Worm (Caenorhabditis elegans) whole organism, L4 larva: ENCODE data around the gene dpf-1.

ENCODE experiments used
- F49E8.2 ChIP-seq: sonication (generic microtip); optimal IDR thresholded peaks from 2 replicates; lab custom pipeline; 2016; ENCODE audit warnings: missing compliant biosample characterization, mild to moderate bottlenecking, missing genetic modification characterization, borderline replicate concordance
- aha-1 ChIP-seq: fragments of 150-350 bp; peaks from one replicate; lab custom pipeline; 2014; ENCODE audit warnings: missing biosample characterization, missing genetic modification characterization
- aly-2 ChIP-seq: sonication (generic microtip); optimal IDR thresholded peaks from 2 replicates; lab custom pipeline; 2018; ENCODE audit warnings: missing biosample characterization, missing genetic modification characterization
- lin-13 ChIP-seq: fragments of 150-350 bp; optimal IDR thresholded peaks from 2 replicates; lab custom pipeline; 2014; ENCODE audit warnings: missing biosample characterization, missing genetic modification reagents, missing genetic modification characterization
- mdl-1 ChIP-seq, 2 experiments: fragments of 150-350 bp in 1 of 2; sonication (generic microtip) in 1 of 2; optimal IDR thresholded peaks; 2 replicates each; lab custom pipeline; 2014 to 2017; ENCODE audit warnings: missing biosample characterization in 2 of 2, missing genetic modification characterization in 2 of 2
- nhr-48 ChIP-seq: sonication (generic microtip); optimal IDR thresholded peaks from 2 replicates; lab custom pipeline; 2016; ENCODE audit warnings: mild to moderate bottlenecking, missing genetic modification characterization, missing compliant biosample characterization
- pha-4 ChIP-seq, 2 experiments: fragments of 150-350 bp in 1 of 2; fragments of 200-800 bp in 1 of 2; sonication (Bioruptor generic) in 1 of 2; IDR thresholded peaks in 1 of 2; optimal IDR thresholded peaks in 1 of 2; 2 replicates each; pipeline versions ENCODE4 v1.3.6 to Lab custom; 2014 to 2022; ENCODE audit warnings: missing genetic modification characterization in 2 of 2, missing genetic modification reagents in 2 of 2, missing biosample characterization in 1 of 2, missing compliant biosample characterization in 1 of 2
- set-16 ChIP-seq: fragments of 200-800 bp; sonication (Bioruptor generic); IDR thresholded peaks from 2 replicates; pipeline ENCODE4 v1.3.6; 2022; ENCODE audit warnings: missing genetic modification reagents, missing genetic modification characterization, missing compliant biosample characterization
- skn-1 ChIP-seq: fragments of 150-350 bp; optimal IDR thresholded peaks from 2 replicates; lab custom pipeline; 2014; ENCODE audit warnings: missing biosample characterization, missing genetic modification characterization
- snpc-1.2 ChIP-seq: fragments of 200-800 bp; sonication (Bioruptor generic); IDR thresholded peaks from 2 replicates; pipeline ENCODE4 v1.3.6; 2022; ENCODE audit warnings: missing genetic modification reagents, missing genetic modification characterization, missing compliant biosample characterization
- spr-1 ChIP-seq: sonication (generic microtip); optimal IDR thresholded peaks from 2 replicates; lab custom pipeline; 2016; ENCODE audit warnings: mild to moderate bottlenecking, missing genetic modification characterization, missing compliant biosample characterization

DNA sequence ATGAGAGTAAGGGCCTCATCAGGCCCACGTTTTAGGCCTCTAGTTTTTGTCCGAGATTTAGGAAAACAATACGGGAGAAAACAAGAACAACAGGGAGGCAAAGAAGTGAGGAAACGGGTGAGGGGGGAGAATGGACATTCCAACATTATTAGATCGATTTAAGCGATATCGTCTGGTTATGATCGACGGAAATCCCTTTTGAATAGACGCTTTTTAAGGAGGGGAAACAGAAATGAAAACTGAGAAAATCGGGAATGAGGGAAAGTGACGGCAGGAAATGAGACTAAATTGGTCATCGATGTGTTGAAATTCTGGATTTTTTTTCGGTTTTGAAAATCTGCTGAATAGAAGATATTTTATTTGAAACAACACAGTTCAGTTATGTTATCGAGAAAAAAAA is 6.7 kb upstream of the dpf-1 start, which contains the start of gene rocf-1:
- TF ChIP-seq snpc-1.2 (GFP tag; lab: Robert Waterston, UW) = no peak
- no peak for TF ChIP-seq pha-4 (GFP tag; IDR thresholded peaks at IDR 0.05; lab: Robert Waterston, UW)
- no peak for TF ChIP-seq pha-4 (tag; optimal IDR thresholded peaks at IDR 0.05; lab: Kevin White, UChicago)
- TF ChIP-seq lin-13 (GFP tag; lab: Kevin White, UChicago) = no peak
- TF ChIP-seq set-16 (GFP tag; lab: Robert Waterston, UW) = no peak
- no peak for TF ChIP-seq aly-2
- TF ChIP-seq aha-1 = no peak
- no peak for TF ChIP-seq F49E8.2 (tag; lab: Kevin White, UChicago)
- TF ChIP-seq spr-1 (tag; lab: Kevin White, UChicago) = no peak
- no peak for TF ChIP-seq skn-1 (tag; lab: Kevin White, UChicago)
- TF ChIP-seq nhr-48 (tag; lab: Kevin White, UChicago) = no peak
- no peak for TF ChIP-seq mdl-1 (tag; optimal IDR thresholded peaks at IDR 0.05; lab: Kevin White, UChicago)
